Fruit fly (Drosophila melanogaster): Measurements from ENCODE around the gene mwh.

The mwh gene

dm6 chr3L:1269013-1269412, 68.4 kb downstream of the mwh start:
- TF ChIP-seq CG17801 (GFP tag; optimal IDR thresholded peaks at IDR 0.05; ENCODE audit: partially characterized antibody), result no peak

DNA sequence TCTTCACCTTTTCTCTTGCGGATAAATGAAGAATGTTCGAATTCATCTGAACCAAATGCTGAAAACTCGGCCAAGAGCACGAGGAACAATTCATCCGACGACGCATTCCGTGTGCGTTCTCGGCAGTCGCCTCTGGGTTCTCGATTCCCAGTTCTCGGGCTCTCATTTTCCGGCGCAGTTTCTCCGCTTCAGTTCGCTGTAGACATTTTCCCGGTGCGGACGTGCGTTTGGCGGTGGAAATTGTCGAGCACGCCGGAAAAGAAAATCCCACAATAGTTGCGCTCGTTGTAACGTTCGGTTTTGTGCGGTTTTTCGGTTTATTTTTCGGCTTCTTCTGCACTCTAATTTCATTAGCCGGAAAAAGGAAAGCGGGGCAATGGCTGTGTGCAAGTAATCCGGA, 75.2 kb downstream of the mwh start, which contains the start of gene CG32333:
TSS of gene CG32333 (plus strand) at position 190 of the 400 bp plus-strand sequence.
- no peak for TF ChIP-seq CG17801 (GFP tag; optimal IDR thresholded peaks at IDR 0.05; ENCODE audit: partially characterized antibody)

- no peak for TF ChIP-seq CG17801 (GFP tag; optimal IDR thresholded peaks at IDR 0.05; ENCODE audit: partially characterized antibody)
These were observed 77.4 kb downstream of the mwh start for dm6 chr3L:1277937-1278336.

DNA sequence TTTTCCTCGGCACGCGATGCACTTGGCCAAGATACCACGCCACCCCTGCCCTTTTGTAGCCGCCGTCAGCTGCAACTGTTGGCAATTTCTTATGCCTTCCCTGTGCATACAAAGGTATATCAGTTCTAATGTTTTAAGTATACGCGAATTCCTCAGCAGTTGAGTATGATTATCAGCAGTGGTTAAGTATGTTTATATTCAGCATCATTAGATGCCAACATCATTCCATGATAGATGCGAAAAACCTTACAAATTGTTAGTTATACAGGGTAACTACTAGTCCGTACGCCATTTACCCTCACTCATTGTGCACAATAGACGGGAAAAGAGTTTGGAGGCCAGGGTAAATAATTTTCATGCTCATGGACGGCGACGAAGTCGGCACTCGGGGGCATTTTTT, 79.1 kb downstream of the mwh start:
- TF ChIP-seq CG17801 (GFP tag; optimal IDR thresholded peaks at IDR 0.05; ENCODE audit: partially characterized antibody), result no peak

DNA sequence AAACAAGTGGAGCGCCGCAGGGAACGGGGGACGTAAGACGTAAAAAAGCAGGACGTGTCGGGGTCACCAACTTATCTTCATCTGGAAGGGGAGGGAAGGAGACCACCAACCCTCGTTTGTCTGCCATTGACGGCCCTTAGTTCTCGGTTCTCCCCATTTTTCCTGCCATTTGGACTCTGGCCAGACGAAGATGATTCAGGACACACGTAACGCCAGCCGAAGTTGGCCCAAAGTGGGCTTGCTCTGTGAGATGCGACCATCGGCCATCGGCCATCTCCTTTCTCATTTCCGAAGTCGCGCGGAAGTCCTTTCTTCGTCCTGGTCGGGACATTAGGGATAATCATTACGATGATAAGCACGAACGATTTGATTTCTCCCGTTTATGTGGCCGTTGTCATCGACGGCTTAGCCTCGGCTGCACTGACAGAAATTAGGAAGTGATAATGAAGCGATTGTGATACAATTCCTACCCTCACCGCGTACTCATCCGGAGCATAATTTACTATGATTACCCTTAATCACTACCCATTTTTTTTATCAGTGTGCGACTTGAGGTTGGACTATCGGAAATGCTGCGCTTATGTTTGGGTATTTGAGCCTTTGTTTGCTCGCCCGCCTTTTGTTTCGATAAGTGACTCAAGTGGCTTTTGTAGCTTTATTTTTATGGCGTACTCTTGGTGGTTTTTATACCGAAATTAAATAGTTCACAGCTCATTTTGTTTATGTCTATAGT, 80.5 kb downstream of the mwh start:
- TF ChIP-seq CG17801 (GFP tag; optimal IDR thresholded peaks at IDR 0.05; ENCODE audit: partially characterized antibody), result no peak
